Fruit fly (Drosophila melanogaster): ENCODE data around the gene CG9458.

Gene CG9458

DNA sequence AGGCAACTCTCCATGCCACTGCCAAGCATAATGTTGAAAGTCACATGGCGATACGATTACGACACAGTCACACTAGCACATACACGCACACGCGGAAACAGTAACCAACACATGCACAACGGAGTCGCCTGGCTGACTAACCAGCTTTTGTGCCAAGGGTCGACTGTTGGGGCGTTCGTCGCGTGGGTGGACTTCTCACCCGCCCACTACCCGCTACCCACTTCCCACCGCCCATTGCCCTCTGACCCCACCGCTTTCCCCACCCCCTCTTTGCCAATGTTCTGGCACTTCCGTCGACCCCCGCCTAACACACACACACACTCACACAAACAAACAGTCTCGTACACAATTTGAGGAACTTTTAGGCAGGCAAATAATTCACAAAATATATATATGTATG lies 32.0 kb upstream of the CG9458 start (continued):
- no peak for TF ChIP-seq Ets65A (GFP tag)
- peak; percentile 0 for TF ChIP-seq CG3281 (GFP tag; optimal IDR thresholded peaks at IDR 0.05)
- no peak for TF ChIP-seq Hmr (GFP tag; optimal IDR thresholded peaks at IDR 0.05)
- TF ChIP-seq Poxn (GFP tag; IDR thresholded peaks at IDR 0.05), result no peak; the same call in 1 of the 2 replicates
- no peak for TF ChIP-seq Sox100B (GFP tag; optimal IDR thresholded peaks at IDR 0.05)
- no peak for TF ChIP-seq z (GFP tag; IDR thresholded peaks at IDR 0.05)
- TF ChIP-seq CG2678 (tag; optimal IDR thresholded peaks at IDR 0.05), result peak; percentile 15
- no peak for TF ChIP-seq CG15269 (tag; optimal IDR thresholded peaks at IDR 0.05)

DNA sequence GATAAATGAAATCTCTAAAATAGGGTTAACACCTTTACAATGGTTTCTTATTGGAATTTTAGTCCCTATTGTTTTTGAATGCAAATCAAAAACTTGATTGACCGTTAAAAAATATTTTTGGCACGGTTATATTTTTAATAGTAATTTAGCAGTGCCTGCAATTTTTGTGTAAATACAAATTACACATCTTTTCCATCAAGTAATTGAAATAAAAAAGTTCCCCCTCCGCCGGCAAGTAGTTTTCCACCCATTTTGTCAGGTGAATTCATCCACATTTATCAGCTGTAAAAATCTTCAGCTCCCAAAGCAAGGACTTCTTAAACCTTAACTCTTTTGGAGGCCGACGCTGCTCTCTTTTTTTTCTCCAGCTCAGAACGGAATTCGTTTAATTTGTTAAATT lies 4.0 kb upstream of the CG9458 start, which contains the start of gene CG34302:
TSS of gene CG34302 (minus strand) at position 101 of the 400 bp plus-strand sequence.
- TF ChIP-seq ase (GFP tag; IDR thresholded peaks at IDR 0.05) (no peak), zf30C (GFP tag; optimal IDR thresholded peaks at IDR 0.05) (no peak), nerfin-2 (GFP tag; IDR thresholded peaks at IDR 0.05; ENCODE audit: partially characterized antibody) (no peak), stwl (tag; optimal IDR thresholded peaks at IDR 0.05) (no peak), onecut (GFP tag; IDR thresholded peaks at IDR 0.05) (no peak), CG17361 (GFP tag; IDR thresholded peaks at IDR 0.05) (no peak), yki (optimal IDR thresholded peaks at IDR 0.05) (no peak)

dm6 chr3R:9821091-9821490 lies 1.4 kb upstream of the CG9458 start, which contains the start of gene CG42857:
Gene CG42857 (minus strand): TSS chr3R:9821191.
- TF ChIP-seq shn (GFP tag; optimal IDR thresholded peaks at IDR 0.05), result no peak
- no peak for TF ChIP-seq HHEX (GFP tag; optimal IDR thresholded peaks at IDR 0.05)
- no peak for TF ChIP-seq dysf (GFP tag; IDR thresholded peaks at IDR 0.05)
- TF ChIP-seq ato (GFP tag; IDR thresholded peaks at IDR 0.05; ENCODE audit: partially characterized antibody), result no peak
- TF ChIP-seq CHES-1-like (GFP tag; optimal IDR thresholded peaks at IDR 0.05), result no peak
- no peak for TF ChIP-seq grn (GFP tag; optimal IDR thresholded peaks at IDR 0.05)
- no peak for TF ChIP-seq gcm2 (GFP tag; optimal IDR thresholded peaks at IDR 0.05)
- no peak for TF ChIP-seq tin (GFP tag; optimal IDR thresholded peaks at IDR 0.05)
- no peak for TF ChIP-seq CG17359 (tag; optimal IDR thresholded peaks at IDR 0.05)
- no peak for TF ChIP-seq bcd (GFP tag; optimal IDR thresholded peaks at IDR 0.05)
- no peak for TF ChIP-seq nom (GFP tag; optimal IDR thresholded peaks at IDR 0.05)

- no peak for TF ChIP-seq klu (GFP tag; IDR thresholded peaks at IDR 0.05)
- no peak for TF ChIP-seq BEAF-32 (GFP tag; optimal IDR thresholded peaks at IDR 0.05)
- TF ChIP-seq sim (GFP tag; IDR thresholded peaks at IDR 0.05), result no peak
- no peak for TF ChIP-seq tgo (GFP tag; IDR thresholded peaks at IDR 0.05)
- no peak for TF ChIP-seq CG9437 (GFP tag; optimal IDR thresholded peaks at IDR 0.05)
- no peak for TF ChIP-seq hkb (optimal IDR thresholded peaks at IDR 0.05)
- TF ChIP-seq hkb (GFP tag; IDR thresholded peaks at IDR 0.05), result no peak
- no peak for TF ChIP-seq h (optimal IDR thresholded peaks at IDR 0.05)
Observed at dm6 chr3R:9818295-9818694, 1.4 kb downstream of the CG9458 start, which contains the start of gene CG9459. Gene CG9459 (minus strand): TSS chr3R:9818395.

dm6 chr3R:9816879-9817278 lies 2.8 kb downstream of the CG9458 start, which contains the start of gene CG16904:
Gene CG16904 (minus strand): TSS chr3R:9816979.
- TF ChIP-seq CG4617 (GFP tag; optimal IDR thresholded peaks at IDR 0.05; ENCODE audit: borderline replicate concordance) (no peak), CG33213 (GFP tag; optimal IDR thresholded peaks at IDR 0.05) (no peak), amos (GFP tag; IDR thresholded peaks at IDR 0.05; ENCODE audit: partially characterized antibody) (no peak), usp (GFP tag; optimal IDR thresholded peaks at IDR 0.05) (no peak), CG8765 (GFP tag; IDR thresholded peaks at IDR 0.05) (no peak), zen2 (GFP tag; IDR thresholded peaks at IDR 0.05; ENCODE audit: partially characterized antibody) (no peak), Poxn (GFP tag; IDR thresholded peaks at IDR 0.05) (no peak), lola (GFP tag; optimal IDR thresholded peaks at IDR 0.05) (no peak), CG11398 (GFP tag; optimal IDR thresholded peaks at IDR 0.05) (no peak), CG18619 (GFP tag; optimal IDR thresholded peaks at IDR 0.05) (no peak), row (GFP tag; IDR thresholded peaks at IDR 0.05) (no peak), CG34224 (GFP tag; IDR thresholded peaks at IDR 0.05; ENCODE audit: partially characterized antibody) (no peak), CG3065 (GFP tag; optimal IDR thresholded peaks at IDR 0.05) (no peak), slp2 (GFP tag; optimal IDR thresholded peaks at IDR 0.05) (no peak), CG1792 (GFP tag; optimal IDR thresholded peaks at IDR 0.05) (no peak)
